Worm (Caenorhabditis elegans) whole organism, mixed stage, embryonic: ENCODE measurements around the gene str-166.

Experiments
- blmp-1 ChIP-seq: fragments of 150-350 bp; optimal IDR thresholded peaks from 2 replicates; lab custom pipeline; 2014; ENCODE audit warnings: missing biosample characterization, missing genetic modification characterization
- ces-1 ChIP-seq: fragments of 150-350 bp; optimal IDR thresholded peaks from 2 replicates; lab custom pipeline; 2014; ENCODE audit warnings: missing biosample characterization, missing genetic modification reagents, missing genetic modification characterization
- elt-3 ChIP-seq: fragments of 150-350 bp; optimal IDR thresholded peaks from 2 replicates; lab custom pipeline; 2014; ENCODE audit warnings: missing biosample characterization, missing genetic modification characterization
- lin-32 ChIP-seq: fragments of 200-800 bp; sonication (Bioruptor generic); optimal IDR thresholded peaks from 2 replicates; lab custom pipeline; 2018; ENCODE audit warnings: mild to moderate bottlenecking, missing genetic modification characterization, missing compliant biosample characterization
- lsy-2 ChIP-seq: fragments of 150-350 bp; optimal IDR thresholded peaks from 2 replicates; lab custom pipeline; 2014; ENCODE audit warnings: missing biosample characterization, missing genetic modification characterization
- mab-5 ChIP-seq: fragments of 150-350 bp; optimal IDR thresholded peaks from 2 replicates; lab custom pipeline; 2014; ENCODE audit warnings: missing biosample characterization, missing genetic modification characterization
- mep-1 ChIP-seq: fragments of 150-350 bp; optimal IDR thresholded peaks from 2 replicates; lab custom pipeline; 2017; ENCODE audit warnings: missing biosample characterization, missing genetic modification reagents, missing genetic modification characterization, inconsistent platforms
- mls-2 ChIP-seq: sonication (generic microtip); optimal IDR thresholded peaks from 2 replicates; lab custom pipeline; 2016; ENCODE audit warnings: mild to moderate bottlenecking, missing genetic modification characterization, moderate library complexity, missing compliant biosample characterization
- nhr-28 ChIP-seq: fragments of 150-350 bp; optimal IDR thresholded peaks from 2 replicates; lab custom pipeline; 2014; ENCODE audit warnings: missing biosample characterization, missing genetic modification characterization
- pha-4 ChIP-seq: fragments of 150-350 bp; optimal IDR thresholded peaks from 2 replicates; lab custom pipeline; 2018; ENCODE audit warnings: missing biosample characterization, missing genetic modification reagents, missing genetic modification characterization
- unc-39 ChIP-seq: fragments of 150-350 bp; optimal IDR thresholded peaks from 2 replicates; lab custom pipeline; 2014; ENCODE audit warnings: missing biosample characterization, missing genetic modification characterization
- unc-62 ChIP-seq: fragments of 150-350 bp; optimal IDR thresholded peaks from 2 replicates; lab custom pipeline; 2014; ENCODE audit warnings: missing biosample characterization, missing genetic modification reagents, missing genetic modification characterization

DNA sequence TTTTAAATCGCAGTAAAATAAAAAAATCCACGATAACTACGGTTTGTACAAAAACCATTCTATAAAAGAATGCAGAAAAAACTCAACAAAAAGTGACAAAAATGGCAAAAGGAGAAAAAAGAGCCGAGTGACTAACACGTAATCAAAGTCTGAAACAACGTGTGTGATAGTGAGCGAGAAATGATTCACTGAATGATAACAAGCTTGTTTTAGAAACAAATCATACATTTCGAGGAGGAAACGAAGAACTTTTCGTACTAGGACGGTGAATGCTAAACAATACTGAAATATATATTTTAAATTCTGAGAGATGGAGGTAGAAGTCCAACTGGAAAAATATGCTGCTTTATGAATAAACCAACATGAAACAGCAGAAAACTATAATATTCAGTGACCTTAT, 42.1 kb upstream of the str-166 start:
- TF ChIP-seq mls-2 (tag; lab: Kevin White, UChicago) (no peak), ces-1 (GFP tag; lab: Kevin White, UChicago) (no peak), lin-32 (GFP tag; lab: Kevin White, UChicago) (no peak), unc-62 (GFP tag; lab: Kevin White, UChicago) (no peak), unc-39 (no peak), mep-1 (tag; lab: Kevin White, UChicago) (no peak), blmp-1 (no peak), mab-5 (tag; lab: Kevin White, UChicago) (no peak), pha-4 (tag; lab: Kevin White, UChicago) (no peak), elt-3 (no peak), nhr-28 (tag; lab: Kevin White, UChicago) (no peak), lsy-2 (tag; lab: Kevin White, UChicago) (no peak)
